Worm (Caenorhabditis elegans): ENCODE results near the gene Y50D7A.8.

DNA sequence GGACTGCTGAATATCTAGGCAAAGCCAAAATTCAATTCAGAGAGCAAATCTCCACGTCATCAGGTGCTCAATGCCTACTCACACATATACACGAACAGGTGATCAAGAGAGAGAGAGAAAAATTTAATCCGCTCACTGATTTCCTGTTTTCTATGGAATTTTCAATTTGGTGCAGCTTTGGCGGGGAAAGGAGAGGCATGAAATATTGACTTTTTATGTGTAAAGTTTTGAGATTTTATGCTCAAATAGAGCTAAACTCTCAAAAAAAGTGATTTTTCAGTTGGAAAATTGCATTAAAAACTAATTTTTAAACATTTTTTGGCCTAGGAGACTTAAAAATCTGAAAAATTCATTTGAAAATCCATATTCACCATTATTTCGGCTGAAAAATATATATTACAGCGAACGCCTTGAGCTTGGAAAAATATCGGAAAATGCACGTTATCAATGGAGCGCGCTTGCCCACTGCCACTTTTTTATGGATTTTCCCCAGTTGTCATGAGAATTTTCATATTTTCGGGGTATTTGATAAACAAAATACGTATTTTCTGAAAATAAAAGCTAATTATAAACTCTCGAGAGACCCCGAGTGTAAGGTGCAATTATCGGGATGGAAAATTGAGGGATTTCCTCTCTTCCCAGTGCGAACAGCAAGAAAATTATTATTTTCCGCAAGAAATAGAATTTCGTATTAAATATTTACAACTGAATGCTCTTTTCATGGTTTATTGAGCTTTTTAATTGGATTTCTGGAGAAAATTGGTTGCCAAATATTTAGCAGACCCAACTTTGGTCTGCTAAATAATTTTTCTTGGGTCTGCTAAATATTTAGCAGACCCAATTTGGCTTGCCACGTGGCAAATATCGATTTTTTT is 542 bp upstream of the Y50D7A.8 start:
- TF ChIP-seq elt-1 (tag; optimal IDR thresholded peaks at IDR 0.05), result no peak
- no peak for TF ChIP-seq nhr-12 (tag; optimal IDR thresholded peaks at IDR 0.05)
- TF ChIP-seq nhr-76 (tag; optimal IDR thresholded peaks at IDR 0.05), result no peak

All from whole organism, L3 larva.